In the genomic region with DNA sequence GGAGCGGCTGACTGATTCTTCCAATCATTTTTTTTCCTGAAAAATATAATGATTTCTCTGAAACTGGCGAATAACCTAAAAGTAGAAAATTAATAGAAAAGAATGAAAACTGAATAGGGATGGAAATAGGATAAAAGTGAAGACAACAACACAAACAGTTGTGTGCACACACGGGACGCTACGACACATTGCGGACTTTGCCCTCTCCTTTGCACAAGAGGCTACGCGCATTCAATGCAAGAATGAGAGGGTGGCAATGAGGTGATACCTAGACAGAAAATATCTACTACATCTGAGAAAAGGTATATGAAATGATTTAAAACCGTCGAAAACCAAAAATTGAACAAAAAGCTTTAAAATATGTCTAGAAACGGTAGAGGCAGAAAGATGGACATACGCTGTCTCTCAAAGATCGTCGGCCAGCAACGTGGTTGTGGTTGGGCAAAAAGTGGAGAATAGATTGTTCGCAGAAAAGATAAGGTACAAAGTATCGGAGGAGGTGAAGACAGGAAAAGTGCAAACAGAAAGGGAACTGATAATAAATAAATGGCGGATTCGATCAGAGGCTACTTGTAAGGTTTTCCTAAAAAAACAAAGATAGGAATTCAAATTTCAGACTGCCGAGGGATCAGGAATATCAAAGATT, we compare ENCODE assay signal across 3 worm cellular contexts.
TF ChIP-seq lines count a peak whose summit lies in the region.

suca-1 (minus strand) TSS at position 36 of the 646 bp plus-strand sequence.

TF ChIP-seq in whole organism, L2 larva, 48 proteins besides CTCF, POLR2A, EP300 and RAD21 (continued from another document):
- peak; percentile 45 for TF ChIP-seq sma-9 (GFP tag; optimal IDR thresholded peaks at IDR 0.05; lab: Kevin White, UChicago)
- no peak for TF ChIP-seq sma-9 (tag; optimal IDR thresholded peaks at IDR 0.05; lab: Kevin White, UChicago)
- TF ChIP-seq unc-39 (tag; optimal IDR thresholded peaks at IDR 0.05; lab: Kevin White, UChicago) = no peak
- no peak for TF ChIP-seq unc-55 (GFP tag; optimal IDR thresholded peaks at IDR 0.05; lab: Kevin White, UChicago)
- no peak for TF ChIP-seq R02D3.7 (tag; optimal IDR thresholded peaks at IDR 0.05; lab: Kevin White, UChicago)
- peak; percentile 53 for TF ChIP-seq fos-1 (tag; optimal IDR thresholded peaks at IDR 0.05; lab: Kevin White, UChicago)
- TF ChIP-seq zag-1 (tag; optimal IDR thresholded peaks at IDR 0.05; lab: Kevin White, UChicago) = no peak
- TF ChIP-seq ztf-11 (tag; optimal IDR thresholded peaks at IDR 0.05; lab: Kevin White, UChicago) = no peak
- TF ChIP-seq ztf-4 (tag; optimal IDR thresholded peaks at IDR 0.05; lab: Kevin White, UChicago) = no peak
- no peak for TF ChIP-seq blmp-1 (tag; optimal IDR thresholded peaks at IDR 0.05; lab: Kevin White, UChicago; ENCODE audit: insufficient read depth)
- TF ChIP-seq crh-2 (tag; optimal IDR thresholded peaks at IDR 0.05; lab: Kevin White, UChicago) = no peak
- TF ChIP-seq ceh-16 (tag; optimal IDR thresholded peaks at IDR 0.05; lab: Kevin White, UChicago) = no peak
- no peak for TF ChIP-seq nhr-12 (tag; optimal IDR thresholded peaks at IDR 0.05; lab: Kevin White, UChicago)
- TF ChIP-seq Y55F3AM.14 (GFP tag; optimal IDR thresholded peaks at IDR 0.05; lab: Kevin White, UChicago) = no peak
- no peak for TF ChIP-seq nhr-23 (tag; optimal IDR thresholded peaks at IDR 0.05; lab: Kevin White, UChicago)
- TF ChIP-seq lin-11 (tag; optimal IDR thresholded peaks at IDR 0.05; lab: Kevin White, UChicago) = peak; percentile 37
- TF ChIP-seq ama-1 (optimal IDR thresholded peaks at IDR 0.05; lab: Kevin White, UChicago) = no peak
- peak; percentile 19 for TF ChIP-seq sma-3 (GFP tag; optimal IDR thresholded peaks at IDR 0.05; lab: Kevin White, UChicago)
- TF ChIP-seq alr-1 (tag; optimal IDR thresholded peaks at IDR 0.05; lab: Kevin White, UChicago) = no peak
- no peak for TF ChIP-seq mdl-1 (tag; optimal IDR thresholded peaks at IDR 0.05; lab: Kevin White, UChicago)
- no peak for TF ChIP-seq nhr-11 (tag; optimal IDR thresholded peaks at IDR 0.05; lab: Kevin White, UChicago)
- TF ChIP-seq aly-2 (tag; optimal IDR thresholded peaks at IDR 0.05; lab: Kevin White, UChicago) = no peak
- TF ChIP-seq mab-5 (tag; optimal IDR thresholded peaks at IDR 0.05; lab: Kevin White, UChicago) = no peak
- TF ChIP-seq egl-27 (tag; optimal IDR thresholded peaks at IDR 0.05; lab: Kevin White, UChicago) = no peak
- TF ChIP-seq nhr-21 (tag; optimal IDR thresholded peaks at IDR 0.05; lab: Kevin White, UChicago) = no peak
- no peak for TF ChIP-seq nhr-237 (tag; optimal IDR thresholded peaks at IDR 0.05; lab: Kevin White, UChicago)
- TF ChIP-seq lin-13 (GFP tag; optimal IDR thresholded peaks at IDR 0.05; lab: Kevin White, UChicago) = peak; percentile 4
- TF ChIP-seq ceh-82 (tag; optimal IDR thresholded peaks at IDR 0.05; lab: Kevin White, UChicago) = no peak
TF ChIP-seq in whole organism, L2 larva: peak in this region for 11.

TF ChIP-seq in whole organism, L4 larva, 104 proteins besides CTCF, POLR2A, EP300 and RAD21 (continued from another document):
- TF ChIP-seq rbr-2 (tag; optimal IDR thresholded peaks at IDR 0.05; lab: Kevin White, UChicago) (peak; percentile 62), mes-2 (tag; optimal IDR thresholded peaks at IDR 0.05; lab: Kevin White, UChicago; ENCODE audit: poor library complexity, severe bottlenecking) (peak; percentile 50), hlh-11 (tag; optimal IDR thresholded peaks at IDR 0.05; lab: Kevin White, UChicago) (peak; percentile 56), mep-1 (tag; optimal IDR thresholded peaks at IDR 0.05; lab: Kevin White, UChicago) (peak; percentile 39), mxl-3 (GFP tag; optimal IDR thresholded peaks at IDR 0.05; lab: Kevin White, UChicago) (peak; percentile 92), hif-1 (tag; optimal IDR thresholded peaks at IDR 0.05; lab: Kevin White, UChicago) (no peak), dmd-6 (GFP tag; IDR thresholded peaks at IDR 0.05; lab: Robert Waterston, UW) (peak; percentile 67), lin-13 (GFP tag; optimal IDR thresholded peaks at IDR 0.05; lab: Kevin White, UChicago) (peak; percentile 5)
TF ChIP-seq in whole organism, L4 larva: peak in this region for 17.

TF ChIP-seq in whole organism, late embryonic, 69 proteins besides CTCF, POLR2A, EP300 and RAD21 (continued from another document):
- no peak for TF ChIP-seq ahr-1 (tag; optimal IDR thresholded peaks at IDR 0.05; lab: Kevin White, UChicago)
- no peak for TF ChIP-seq pat-9 (tag; optimal IDR thresholded peaks at IDR 0.05; lab: Kevin White, UChicago)
- TF ChIP-seq gmeb-2 (tag; optimal IDR thresholded peaks at IDR 0.05; lab: Kevin White, UChicago) = peak; percentile 14
- no peak for TF ChIP-seq unc-3 (GFP tag; conservative IDR thresholded peaks at IDR 0.05; lab: Robert Waterston, UW)
- TF ChIP-seq unc-3 (tag; optimal IDR thresholded peaks at IDR 0.05; lab: Kevin White, UChicago) = no peak
- TF ChIP-seq T23F11.4 (GFP tag; optimal IDR thresholded peaks at IDR 0.05; lab: Kevin White, UChicago) = no peak
- peak; percentile 51 for TF ChIP-seq ceh-34 (tag; optimal IDR thresholded peaks at IDR 0.05; lab: Kevin White, UChicago)
- no peak for TF ChIP-seq ceh-9 (tag; optimal IDR thresholded peaks at IDR 0.05; lab: Kevin White, UChicago)
- no peak for TF ChIP-seq ceh-24 (tag; optimal IDR thresholded peaks at IDR 0.05; lab: Kevin White, UChicago)
- TF ChIP-seq ceh-45 (GFP tag; IDR thresholded peaks at IDR 0.05; lab: Robert Waterston, UW) = 0 out of 2 replicates have a peak, but pooled peaks have one; percentile 22
- TF ChIP-seq rnt-1 (tag; optimal IDR thresholded peaks at IDR 0.05; lab: Kevin White, UChicago) = no peak
- no peak for TF ChIP-seq che-1 (tag; optimal IDR thresholded peaks at IDR 0.05; lab: Kevin White, UChicago)
- TF ChIP-seq ceh-2 (tag; optimal IDR thresholded peaks at IDR 0.05; lab: Kevin White, UChicago) = peak; percentile 33
- TF ChIP-seq eyg-1 (tag; optimal IDR thresholded peaks at IDR 0.05; lab: Kevin White, UChicago) = no peak
- TF ChIP-seq pax-1 (tag; optimal IDR thresholded peaks at IDR 0.05; lab: Kevin White, UChicago) = no peak
- TF ChIP-seq ceh-31 (tag; optimal IDR thresholded peaks at IDR 0.05; lab: Kevin White, UChicago) = peak; percentile 19
- TF ChIP-seq ref-2 (tag; optimal IDR thresholded peaks at IDR 0.05; lab: Kevin White, UChicago) = no peak
- TF ChIP-seq ets-4 (tag; optimal IDR thresholded peaks at IDR 0.05; lab: Kevin White, UChicago) = no peak
- TF ChIP-seq fkh-10 (GFP tag; optimal IDR thresholded peaks at IDR 0.05; lab: Kevin White, UChicago) = no peak
- peak; percentile 8 for TF ChIP-seq C08G9.2 (tag; optimal IDR thresholded peaks at IDR 0.05; lab: Kevin White, UChicago)
- no peak for TF ChIP-seq ceh-48 (tag; optimal IDR thresholded peaks at IDR 0.05; lab: Kevin White, UChicago)
- TF ChIP-seq pha-2 (tag; optimal IDR thresholded peaks at IDR 0.05; lab: Kevin White, UChicago) = no peak
- no peak for TF ChIP-seq unc-55 (GFP tag; optimal IDR thresholded peaks at IDR 0.05; lab: Kevin White, UChicago)
- TF ChIP-seq nhr-232 (tag; optimal IDR thresholded peaks at IDR 0.05; lab: Kevin White, UChicago) = no peak
- TF ChIP-seq ttx-3 (tag; optimal IDR thresholded peaks at IDR 0.05; lab: Kevin White, UChicago) = no peak
- no peak for TF ChIP-seq dmd-4 (tag; optimal IDR thresholded peaks at IDR 0.05; lab: Kevin White, UChicago; ENCODE audit: borderline replicate concordance)
- TF ChIP-seq zip-5 (tag; optimal IDR thresholded peaks at IDR 0.05; lab: Kevin White, UChicago) = no peak
- TF ChIP-seq hlh-15 (tag; optimal IDR thresholded peaks at IDR 0.05; lab: Kevin White, UChicago) = no peak
- TF ChIP-seq lin-11 (tag; optimal IDR thresholded peaks at IDR 0.05; lab: Kevin White, UChicago) = no peak
- TF ChIP-seq ceh-18 (tag; optimal IDR thresholded peaks at IDR 0.05; lab: Kevin White, UChicago) = peak; percentile 34
- TF ChIP-seq pha-4 (tag; optimal IDR thresholded peaks at IDR 0.05; lab: Kevin White, UChicago) = no peak
- no peak for TF ChIP-seq elt-4 (tag; optimal IDR thresholded peaks at IDR 0.05; lab: Kevin White, UChicago)
- no peak for TF ChIP-seq fkh-6 (tag; optimal IDR thresholded peaks at IDR 0.05; lab: Kevin White, UChicago)
- no peak for TF ChIP-seq sox-4 (tag; optimal IDR thresholded peaks at IDR 0.05; lab: Kevin White, UChicago)
- TF ChIP-seq ceh-6 (GFP tag; optimal IDR thresholded peaks at IDR 0.05; lab: Kevin White, UChicago) = no peak
- no peak for TF ChIP-seq fax-1 (tag; optimal IDR thresholded peaks at IDR 0.05; lab: Kevin White, UChicago)
- TF ChIP-seq pqm-1 (tag; optimal IDR thresholded peaks at IDR 0.05; lab: Kevin White, UChicago) = no peak
- no peak for TF ChIP-seq hlh-13 (GFP tag; optimal IDR thresholded peaks at IDR 0.05; lab: Kevin White, UChicago)
- no peak for TF ChIP-seq Y22D7AL.16 (tag; optimal IDR thresholded peaks at IDR 0.05; lab: Kevin White, UChicago)
- TF ChIP-seq unc-42 (tag; optimal IDR thresholded peaks at IDR 0.05; lab: Kevin White, UChicago) = peak; percentile 3
- no peak for TF ChIP-seq dve-1 (tag; optimal IDR thresholded peaks at IDR 0.05; lab: Kevin White, UChicago)
- no peak for TF ChIP-seq syd-9 (tag; optimal IDR thresholded peaks at IDR 0.05; lab: Kevin White, UChicago)
- no peak for TF ChIP-seq pag-3 (tag; optimal IDR thresholded peaks at IDR 0.05; lab: Kevin White, UChicago; ENCODE audit: borderline replicate concordance)
- no peak for TF ChIP-seq hlh-8 (tag; optimal IDR thresholded peaks at IDR 0.05; lab: Kevin White, UChicago)
- TF ChIP-seq sox-2 (GFP tag; IDR thresholded peaks at IDR 0.05; lab: Robert Waterston, UW) = no peak
- peak; percentile 1 for TF ChIP-seq ceh-19 (GFP tag; optimal IDR thresholded peaks at IDR 0.05; lab: Kevin White, UChicago)
